Worm (Caenorhabditis elegans): Measurements from ENCODE around the gene ZK792.1.

The ZK792.1 gene

ce11 chrIV:11693493-11693892 is 33.8 kb downstream of the ZK792.1 start, which contains the start of gene ZK792.12:
Gene ZK792.12, plus strand, starts transcription at chrIV:11693793.
- no peak for TF ChIP-seq syd-9 (tag; optimal IDR thresholded peaks at IDR 0.05)

- peak; percentile 68 for TF ChIP-seq ceh-48 (tag; optimal IDR thresholded peaks at IDR 0.05)
- no peak for TF ChIP-seq hlh-15 (tag; optimal IDR thresholded peaks at IDR 0.05)
Observed at ce11 chrIV:11694143-11694542, 34.5 kb downstream of the ZK792.1 start, which contains the start of gene ZK792.7. Gene ZK792.7, plus strand, starts transcription at chrIV:11694443.

- TF ChIP-seq zip-5 (tag; optimal IDR thresholded peaks at IDR 0.05) (no peak), ceh-14 (tag; optimal IDR thresholded peaks at IDR 0.05) (no peak), ref-2 (tag; optimal IDR thresholded peaks at IDR 0.05) (no peak), ceh-22 (tag; optimal IDR thresholded peaks at IDR 0.05) (no peak), fkh-10 (GFP tag; optimal IDR thresholded peaks at IDR 0.05) (no peak), pros-1 (tag; optimal IDR thresholded peaks at IDR 0.05) (no peak), hlh-6 (tag; optimal IDR thresholded peaks at IDR 0.05) (no peak), pat-9 (tag; optimal IDR thresholded peaks at IDR 0.05) (no peak), ztf-16 (tag; optimal IDR thresholded peaks at IDR 0.05) (no peak), pqm-1 (tag; optimal IDR thresholded peaks at IDR 0.05) (no peak), lin-11 (tag; optimal IDR thresholded peaks at IDR 0.05) (no peak), ttx-3 (tag; optimal IDR thresholded peaks at IDR 0.05) (no peak), Y22D7AL.16 (tag; optimal IDR thresholded peaks at IDR 0.05) (no peak), ceh-45 (GFP tag; IDR thresholded peaks at IDR 0.05) (no peak), mec-3 (tag; optimal IDR thresholded peaks at IDR 0.05; ENCODE audit: borderline replicate concordance) (no peak), hlh-30 (tag; optimal IDR thresholded peaks at IDR 0.05; ENCODE audit: insufficient read depth) (no peak), ceh-48 (tag; optimal IDR thresholded peaks at IDR 0.05) (no peak), elt-2 (tag; optimal IDR thresholded peaks at IDR 0.05) (no peak), ahr-1 (tag; optimal IDR thresholded peaks at IDR 0.05) (no peak)
Observed at ce11 chrIV:11695634-11696033, 36.0 kb downstream of the ZK792.1 start.

- TF ChIP-seq hlh-6 (tag; optimal IDR thresholded peaks at IDR 0.05): no peak
- TF ChIP-seq sox-2 (GFP tag; IDR thresholded peaks at IDR 0.05): no peak
- no peak for TF ChIP-seq pax-1 (tag; optimal IDR thresholded peaks at IDR 0.05)
- no peak for TF ChIP-seq ceh-19 (GFP tag; optimal IDR thresholded peaks at IDR 0.05)
- TF ChIP-seq ceh-30 (tag; optimal IDR thresholded peaks at IDR 0.05): no peak
- TF ChIP-seq ceh-45 (GFP tag; IDR thresholded peaks at IDR 0.05): no peak
- TF ChIP-seq eyg-1 (tag; optimal IDR thresholded peaks at IDR 0.05): no peak
- TF ChIP-seq pha-4 (tag; optimal IDR thresholded peaks at IDR 0.05): no peak
- TF ChIP-seq dmd-4 (tag; optimal IDR thresholded peaks at IDR 0.05; ENCODE audit: borderline replicate concordance): no peak
- no peak for TF ChIP-seq hlh-30 (tag; optimal IDR thresholded peaks at IDR 0.05; ENCODE audit: insufficient read depth)
- no peak for TF ChIP-seq gmeb-2 (tag; optimal IDR thresholded peaks at IDR 0.05)
- no peak for TF ChIP-seq elt-4 (tag; optimal IDR thresholded peaks at IDR 0.05)
Observed at ce11 chrIV:11697514-11697913, 37.9 kb downstream of the ZK792.1 start.

ce11 chrIV:11700100-11700499 is 40.5 kb downstream of the ZK792.1 start:
- TF ChIP-seq sox-2 (GFP tag; IDR thresholded peaks at IDR 0.05): no peak
- TF ChIP-seq zip-5 (tag; optimal IDR thresholded peaks at IDR 0.05): no peak
- TF ChIP-seq ceh-18 (tag; optimal IDR thresholded peaks at IDR 0.05): no peak
- no peak for TF ChIP-seq ztf-16 (tag; optimal IDR thresholded peaks at IDR 0.05)
- no peak for TF ChIP-seq elt-2 (tag; optimal IDR thresholded peaks at IDR 0.05)
- no peak for TF ChIP-seq unc-55 (GFP tag; optimal IDR thresholded peaks at IDR 0.05)
- TF ChIP-seq nhr-11 (tag; optimal IDR thresholded peaks at IDR 0.05): no peak
- no peak for TF ChIP-seq hlh-6 (tag; optimal IDR thresholded peaks at IDR 0.05)
- TF ChIP-seq rnt-1 (tag; optimal IDR thresholded peaks at IDR 0.05): no peak
- no peak for TF ChIP-seq hlh-8 (tag; optimal IDR thresholded peaks at IDR 0.05)
- no peak for TF ChIP-seq unc-86 (tag; optimal IDR thresholded peaks at IDR 0.05)
- no peak for TF ChIP-seq ttx-3 (tag; optimal IDR thresholded peaks at IDR 0.05)
